Fruit fly (Drosophila melanogaster): Measurements from ENCODE around the gene CG33061.

Gene CG33061

dm6 chr3L:16286258-16286657 lies 43.3 kb upstream of the CG33061 start (continued):
- no peak for TF ChIP-seq Trl (optimal IDR thresholded peaks at IDR 0.05)
- TF ChIP-seq Trl (GFP tag; optimal IDR thresholded peaks at IDR 0.05): no peak
- no peak for TF ChIP-seq Jarid2 (GFP tag; optimal IDR thresholded peaks at IDR 0.05)
- no peak for TF ChIP-seq mld (GFP tag; IDR thresholded peaks at IDR 0.05; ENCODE audit: partially characterized antibody)
- TF ChIP-seq CG17359 (tag; optimal IDR thresholded peaks at IDR 0.05): peak; percentile 31
- TF ChIP-seq ssp (GFP tag; IDR thresholded peaks at IDR 0.05): no peak
- no peak for TF ChIP-seq slp2 (GFP tag; optimal IDR thresholded peaks at IDR 0.05)
- TF ChIP-seq peb (GFP tag; IDR thresholded peaks at IDR 0.05): no peak
- no peak for TF ChIP-seq Opbp (GFP tag; IDR thresholded peaks at IDR 0.05; ENCODE audit: partially characterized antibody)
- TF ChIP-seq z (GFP tag; IDR thresholded peaks at IDR 0.05): no peak
- TF ChIP-seq pfk (GFP tag; optimal IDR thresholded peaks at IDR 0.05): no peak
- TF ChIP-seq twi (tag; optimal IDR thresholded peaks at IDR 0.05): no peak
- TF ChIP-seq CG1792 (GFP tag; optimal IDR thresholded peaks at IDR 0.05): no peak
- no peak for TF ChIP-seq Myb (GFP tag; optimal IDR thresholded peaks at IDR 0.05)
- no peak for TF ChIP-seq Hr3 (GFP tag; optimal IDR thresholded peaks at IDR 0.05)
- TF ChIP-seq Optix (GFP tag; IDR thresholded peaks at IDR 0.05): no peak
- no peak for TF ChIP-seq CG15479 (GFP tag; optimal IDR thresholded peaks at IDR 0.05)
- peak; percentile 12 to 16 for TF ChIP-seq bsh (GFP tag; optimal IDR thresholded peaks at IDR 0.05)
- no peak for TF ChIP-seq gfzf (GFP tag; optimal IDR thresholded peaks at IDR 0.05)
- TF ChIP-seq CG3407 (GFP tag; optimal IDR thresholded peaks at IDR 0.05): no peak
- no peak for TF ChIP-seq CG16815 (GFP tag; optimal IDR thresholded peaks at IDR 0.05)
- no peak for TF ChIP-seq ab (GFP tag; optimal IDR thresholded peaks at IDR 0.05)
- TF ChIP-seq onecut (GFP tag; IDR thresholded peaks at IDR 0.05): no peak
- no peak for TF ChIP-seq Poxn (GFP tag; IDR thresholded peaks at IDR 0.05)
- no peak for TF ChIP-seq knrl (GFP tag; IDR thresholded peaks at IDR 0.05; ENCODE audit: partially characterized antibody)
- no peak for TF ChIP-seq crp (GFP tag; optimal IDR thresholded peaks at IDR 0.05)
- TF ChIP-seq CG13624 (GFP tag; optimal IDR thresholded peaks at IDR 0.05): no peak
- TF ChIP-seq CG13296 (GFP tag; optimal IDR thresholded peaks at IDR 0.05): peak; percentile 23
- no peak for TF ChIP-seq HHEX (GFP tag; optimal IDR thresholded peaks at IDR 0.05)
- TF ChIP-seq pita (GFP tag; optimal IDR thresholded peaks at IDR 0.05): no peak
- TF ChIP-seq Sox102F (GFP tag; optimal IDR thresholded peaks at IDR 0.05): peak; percentile 58
- peak in 1 of 2 experiments; percentile 1 for TF ChIP-seq dpn (GFP tag; optimal IDR thresholded peaks at IDR 0.05)
- no peak for TF ChIP-seq CG16813 (GFP tag; IDR thresholded peaks at IDR 0.05; ENCODE audit: partially characterized antibody)
- TF ChIP-seq fu2 (GFP tag; optimal IDR thresholded peaks at IDR 0.05): no peak
- no peak for TF ChIP-seq sug (tag; optimal IDR thresholded peaks at IDR 0.05)
- TF ChIP-seq CG3281 (GFP tag; optimal IDR thresholded peaks at IDR 0.05): no peak
- TF ChIP-seq Deaf1 (tag; optimal IDR thresholded peaks at IDR 0.05): no peak
- peak; percentile 24; the same call in 1 of the 2 replicates for TF ChIP-seq ranshi (GFP tag; IDR thresholded peaks at IDR 0.05)
- TF ChIP-seq CG14667 (GFP tag; IDR thresholded peaks at IDR 0.05): no peak
- no peak for TF ChIP-seq CG33213 (GFP tag; optimal IDR thresholded peaks at IDR 0.05)
- no peak for TF ChIP-seq CG12942 (GFP tag; optimal IDR thresholded peaks at IDR 0.05)
- no peak for TF ChIP-seq CG2129 (GFP tag; IDR thresholded peaks at IDR 0.05; ENCODE audit: partially characterized antibody)
- no peak for TF ChIP-seq B-H2 (GFP tag; optimal IDR thresholded peaks at IDR 0.05)
- no peak for TF ChIP-seq CG1602 (GFP tag; optimal IDR thresholded peaks at IDR 0.05)
- no peak for TF ChIP-seq CG18262 (tag; optimal IDR thresholded peaks at IDR 0.05)
- no peak for TF ChIP-seq ci (GFP tag; IDR thresholded peaks at IDR 0.05)
- TF ChIP-seq tin (GFP tag; optimal IDR thresholded peaks at IDR 0.05): no peak
- no peak for TF ChIP-seq CG5245 (GFP tag; optimal IDR thresholded peaks at IDR 0.05)
- peak; percentile 40 for TF ChIP-seq tap (tag; optimal IDR thresholded peaks at IDR 0.05)
- no peak for TF ChIP-seq CG11398 (GFP tag; optimal IDR thresholded peaks at IDR 0.05)
- TF ChIP-seq CG10431 (GFP tag; optimal IDR thresholded peaks at IDR 0.05): no peak
- no peak for TF ChIP-seq CG7745 (tag; optimal IDR thresholded peaks at IDR 0.05)
